Fruit fly (Drosophila melanogaster): ENCODE results near the gene CstF50.

The CstF50 gene

DNA sequence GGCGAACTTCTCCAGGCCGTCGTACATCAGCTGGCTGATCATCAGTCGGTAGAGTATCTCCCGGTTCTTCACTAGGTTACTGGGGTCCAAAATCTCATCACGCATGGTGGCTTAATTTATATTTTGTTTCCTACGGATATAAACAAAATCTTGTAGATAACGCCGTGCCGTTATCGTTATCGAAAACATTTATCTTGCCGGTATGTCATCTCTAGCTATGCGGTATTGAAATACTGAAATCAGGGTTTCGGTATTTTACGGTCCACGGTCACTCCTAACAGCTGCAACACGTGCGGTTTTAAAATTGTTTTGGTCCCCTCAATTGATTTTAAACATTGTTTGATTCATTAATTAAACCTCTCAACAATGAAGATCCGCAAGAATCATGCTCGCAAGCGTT lies at the start of gene CstF50, which contains the start of gene CG11563:
Gene CstF50 (minus strand): TSS at position 188 of the 400 bp plus-strand sequence.
Gene CG11563 (plus strand): TSS at position 260 of the 400 bp plus-strand sequence.
- no peak for TF ChIP-seq pan (optimal IDR thresholded peaks at IDR 0.05)
- TF ChIP-seq CG8478 (optimal IDR thresholded peaks at IDR 0.05): no peak
- TF ChIP-seq usp (GFP tag; optimal IDR thresholded peaks at IDR 0.05): no peak
- no peak for TF ChIP-seq psq (optimal IDR thresholded peaks at IDR 0.05)
- no peak for TF ChIP-seq EcR (GFP tag; optimal IDR thresholded peaks at IDR 0.05)
- TF ChIP-seq Dll (optimal IDR thresholded peaks at IDR 0.05): no peak

DNA sequence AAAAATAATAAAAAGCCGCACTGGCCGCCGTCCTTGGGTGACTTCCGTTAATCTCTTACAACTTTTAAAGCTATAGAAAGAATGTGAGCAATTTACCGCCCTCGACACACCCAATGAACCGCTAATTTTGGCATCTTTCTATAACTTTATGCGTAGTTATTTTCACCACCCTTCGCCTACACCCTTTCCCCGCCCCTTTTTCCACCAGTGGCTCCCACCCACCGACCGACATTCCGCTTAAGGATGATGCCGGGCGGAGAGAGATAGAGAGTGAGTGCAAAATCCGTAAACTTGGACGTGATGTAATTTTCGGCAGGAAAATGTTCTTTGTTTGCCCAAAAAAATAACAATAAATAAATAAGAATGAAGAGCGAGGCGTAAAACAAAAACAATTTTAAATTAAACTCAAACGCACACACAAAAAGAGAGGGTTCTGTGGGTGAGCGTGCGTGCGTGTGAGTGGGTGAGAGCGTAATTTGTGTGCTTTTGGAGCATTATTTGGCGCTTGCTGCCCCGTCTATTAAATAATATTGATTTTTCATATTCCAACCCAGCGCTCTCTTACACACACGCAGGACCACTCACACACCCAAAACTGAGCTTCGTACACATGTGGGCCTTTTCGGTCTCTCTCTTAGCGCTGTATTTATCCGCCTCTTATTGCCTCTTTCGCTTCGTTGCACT lies 40.9 kb upstream of the CstF50 start:
- TF ChIP-seq psq (optimal IDR thresholded peaks at IDR 0.05): no peak
- TF ChIP-seq Dll (optimal IDR thresholded peaks at IDR 0.05): peak; percentile 77

dm6 chr3R:31776583-31777362 lies 40.0 kb upstream of the CstF50 start, which contains the start of the genes CG2126 and faf:
Gene CG2126 (minus strand): TSS chr3R:31776652.
Gene faf (plus strand): TSS chr3R:31777020.
- TF ChIP-seq usp (GFP tag; optimal IDR thresholded peaks at IDR 0.05) (no peak), pan (optimal IDR thresholded peaks at IDR 0.05) (no peak), Dll (optimal IDR thresholded peaks at IDR 0.05) (no peak), CG8478 (optimal IDR thresholded peaks at IDR 0.05) (no peak), EcR (GFP tag; optimal IDR thresholded peaks at IDR 0.05) (no peak), psq (optimal IDR thresholded peaks at IDR 0.05) (no peak)

DNA sequence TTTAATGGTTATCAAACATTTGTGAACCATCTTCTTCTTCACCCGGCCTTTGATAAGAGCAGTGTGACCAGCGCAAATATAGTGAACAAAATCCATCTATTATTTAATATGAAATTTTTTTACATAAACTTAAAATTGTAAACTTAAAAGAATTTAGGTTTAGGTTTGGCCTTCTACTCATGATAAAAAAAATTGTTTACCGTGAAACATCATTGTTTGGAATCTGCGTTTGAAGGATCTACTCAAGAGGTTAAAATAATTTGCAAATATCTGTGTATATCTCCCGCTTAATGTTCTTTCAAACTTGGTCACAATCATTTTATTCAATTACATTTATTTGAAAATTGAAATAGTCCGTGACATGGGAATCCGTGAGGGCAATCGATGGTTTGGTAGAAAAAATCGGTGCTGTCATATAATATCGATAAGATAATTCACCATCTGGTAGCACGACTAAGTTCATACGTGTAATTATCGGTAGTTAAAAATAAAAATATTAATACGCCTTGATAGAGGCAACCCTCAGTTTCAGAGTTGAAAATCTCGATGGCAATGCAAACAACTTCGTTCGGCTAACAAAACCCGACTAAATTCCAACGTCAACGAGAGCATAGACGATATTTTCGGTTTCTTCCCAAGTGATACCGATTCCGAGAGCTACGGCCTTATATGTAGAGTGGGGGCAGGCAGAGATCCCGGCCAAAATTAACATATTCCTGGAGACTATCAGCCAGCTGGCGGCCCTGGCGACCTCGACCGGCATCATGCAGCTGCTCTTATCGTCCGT lies 35.2 kb upstream of the CstF50 start, which contains the start of the genes betaGlu and sip3:
Gene betaGlu (minus strand): TSS at position 59 of the 787 bp plus-strand sequence.
Gene sip3 (plus strand): TSS at position 430 of the 787 bp plus-strand sequence.
- no peak for TF ChIP-seq Dll (optimal IDR thresholded peaks at IDR 0.05)
- no peak for TF ChIP-seq EcR (GFP tag; optimal IDR thresholded peaks at IDR 0.05)
- no peak for TF ChIP-seq usp (GFP tag; optimal IDR thresholded peaks at IDR 0.05)
- no peak for TF ChIP-seq psq (optimal IDR thresholded peaks at IDR 0.05)
- TF ChIP-seq CG8478 (optimal IDR thresholded peaks at IDR 0.05): no peak
- no peak for TF ChIP-seq pan (optimal IDR thresholded peaks at IDR 0.05)

- no peak for TF ChIP-seq psq (optimal IDR thresholded peaks at IDR 0.05)
- no peak for TF ChIP-seq EcR (GFP tag; optimal IDR thresholded peaks at IDR 0.05)
- no peak for TF ChIP-seq pan (optimal IDR thresholded peaks at IDR 0.05)
- peak; percentile 10 for TF ChIP-seq Dll (optimal IDR thresholded peaks at IDR 0.05)
- no peak for TF ChIP-seq usp (GFP tag; optimal IDR thresholded peaks at IDR 0.05)
Observed at dm6 chr3R:31768198-31768597, 31.4 kb upstream of the CstF50 start.

dm6 chr3R:31767528-31767927 lies 30.8 kb upstream of the CstF50 start:
- TF ChIP-seq EcR (GFP tag; optimal IDR thresholded peaks at IDR 0.05) (no peak), CG8478 (optimal IDR thresholded peaks at IDR 0.05) (no peak), pan (optimal IDR thresholded peaks at IDR 0.05) (no peak), usp (GFP tag; optimal IDR thresholded peaks at IDR 0.05) (no peak), psq (optimal IDR thresholded peaks at IDR 0.05) (no peak), Dll (optimal IDR thresholded peaks at IDR 0.05) (no peak)

dm6 chr3R:31765145-31765544 lies 28.4 kb upstream of the CstF50 start:
- TF ChIP-seq CG8478 (optimal IDR thresholded peaks at IDR 0.05) (no peak), usp (GFP tag; optimal IDR thresholded peaks at IDR 0.05) (no peak), psq (optimal IDR thresholded peaks at IDR 0.05) (no peak), Dll (optimal IDR thresholded peaks at IDR 0.05) (no peak), pan (optimal IDR thresholded peaks at IDR 0.05) (no peak), EcR (GFP tag; optimal IDR thresholded peaks at IDR 0.05) (no peak)

DNA sequence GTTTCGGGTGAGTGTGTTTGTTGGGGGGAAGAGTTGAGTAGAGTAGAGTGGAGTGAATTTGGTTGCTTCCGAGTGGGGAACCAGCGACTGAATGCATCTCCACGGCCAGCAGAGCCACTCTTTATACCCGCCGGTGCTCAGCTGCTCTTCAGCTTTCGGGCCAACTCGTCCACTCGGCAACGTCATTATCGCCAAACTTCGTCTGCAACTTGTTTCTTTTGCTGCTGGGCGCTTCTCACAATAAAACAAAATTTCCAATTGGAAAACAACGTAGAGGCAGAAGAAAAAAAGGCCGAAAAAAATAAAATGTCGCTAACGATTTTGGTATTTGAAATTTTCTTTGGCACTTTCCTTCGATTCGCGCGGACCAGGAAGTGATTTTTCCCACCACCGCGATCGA lies 27.9 kb upstream of the CstF50 start, which contains the start of gene CG2150:
Gene CG2150 (minus strand): TSS at position 101 of the 400 bp plus-strand sequence.
- TF ChIP-seq CG8478 (optimal IDR thresholded peaks at IDR 0.05): no peak
- no peak for TF ChIP-seq pan (optimal IDR thresholded peaks at IDR 0.05)
- no peak for TF ChIP-seq Dll (optimal IDR thresholded peaks at IDR 0.05)
- no peak for TF ChIP-seq psq (optimal IDR thresholded peaks at IDR 0.05)
- TF ChIP-seq usp (GFP tag; optimal IDR thresholded peaks at IDR 0.05): no peak
- no peak for TF ChIP-seq EcR (GFP tag; optimal IDR thresholded peaks at IDR 0.05)

- TF ChIP-seq CG8478 (optimal IDR thresholded peaks at IDR 0.05) (no peak), usp (GFP tag; optimal IDR thresholded peaks at IDR 0.05) (no peak), EcR (GFP tag; optimal IDR thresholded peaks at IDR 0.05) (no peak), pan (optimal IDR thresholded peaks at IDR 0.05) (no peak), psq (optimal IDR thresholded peaks at IDR 0.05) (no peak), Dll (optimal IDR thresholded peaks at IDR 0.05) (no peak)
Observed at dm6 chr3R:31762672-31763071, 25.9 kb upstream of the CstF50 start.

dm6 chr3R:31761529-31762009 lies 24.8 kb upstream of the CstF50 start, which contains the start of gene Smvt:
Gene Smvt (minus strand): TSS chr3R:31761579.
- no peak for TF ChIP-seq Dll (optimal IDR thresholded peaks at IDR 0.05)
- TF ChIP-seq CG8478 (optimal IDR thresholded peaks at IDR 0.05): no peak
- no peak for TF ChIP-seq EcR (GFP tag; optimal IDR thresholded peaks at IDR 0.05)
- no peak for TF ChIP-seq pan (optimal IDR thresholded peaks at IDR 0.05)
- TF ChIP-seq psq (optimal IDR thresholded peaks at IDR 0.05): no peak

dm6 chr3R:31758587-31759167 lies 21.9 kb upstream of the CstF50 start, which contains the start of gene CG2187:
Gene CG2187 (minus strand): TSS chr3R:31758637.
- TF ChIP-seq EcR (GFP tag; optimal IDR thresholded peaks at IDR 0.05) (no peak), psq (optimal IDR thresholded peaks at IDR 0.05) (no peak), usp (GFP tag; optimal IDR thresholded peaks at IDR 0.05) (no peak), Dll (optimal IDR thresholded peaks at IDR 0.05) (no peak), CG8478 (optimal IDR thresholded peaks at IDR 0.05) (no peak), pan (optimal IDR thresholded peaks at IDR 0.05) (no peak)
